Worm (Caenorhabditis elegans): ENCODE data around the gene sur-7.
A peak's percentile ranks its signal among the peaks of the same experiment; 100 is the strongest.

Gene sur-7

DNA sequence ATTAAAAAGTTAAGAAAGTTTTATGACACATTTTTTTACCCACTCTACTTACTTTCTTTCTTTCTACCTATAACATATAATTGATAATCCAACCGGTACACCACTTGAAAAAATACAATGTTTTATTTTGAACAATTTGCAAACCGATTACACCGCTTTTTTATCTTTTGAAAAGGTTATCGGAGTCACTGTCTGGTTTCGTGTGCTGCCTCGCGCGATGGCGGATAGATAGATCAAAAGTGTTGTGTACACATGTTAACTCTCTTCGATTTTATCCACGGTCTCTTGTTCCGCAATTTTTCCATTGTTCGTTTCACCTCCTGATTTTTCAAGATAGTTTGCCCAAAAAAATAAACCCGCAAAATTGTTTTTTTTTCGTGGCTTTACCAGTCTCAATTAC is 9.9 kb upstream of the sur-7 start:
- TF ChIP-seq fos-1 (tag; optimal IDR thresholded peaks at IDR 0.05), result no peak
- TF ChIP-seq sma-3 (GFP tag; optimal IDR thresholded peaks at IDR 0.05), result no peak
- TF ChIP-seq R02D3.7 (tag; optimal IDR thresholded peaks at IDR 0.05), result no peak
- TF ChIP-seq mbf-1 (tag; optimal IDR thresholded peaks at IDR 0.05), result no peak

DNA sequence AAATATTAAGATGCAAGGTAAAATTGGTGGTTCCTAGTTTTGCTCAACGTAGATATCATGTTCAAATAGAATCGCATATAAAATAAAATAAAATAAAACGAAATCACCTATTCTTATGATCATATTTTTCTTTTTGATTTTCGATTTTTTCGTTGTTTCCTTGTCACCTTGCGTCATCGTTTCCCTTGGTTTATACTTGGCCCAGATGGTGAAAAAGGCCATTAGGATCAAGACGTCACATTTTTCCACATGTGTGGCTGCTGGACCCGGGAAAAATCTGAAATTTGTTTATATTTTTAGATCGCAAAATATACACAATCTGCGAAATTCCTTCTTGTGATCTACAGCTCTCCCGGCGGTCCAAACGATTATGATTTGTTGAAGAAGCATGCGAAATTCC is 9.4 kb upstream of the sur-7 start, which contains the start of gene ace-1:
Gene ace-1 (plus strand): TSS at position 301 of the 400 bp plus-strand sequence.
- TF ChIP-seq lin-13 (GFP tag; optimal IDR thresholded peaks at IDR 0.05) (no peak), C34F6.9 (tag; optimal IDR thresholded peaks at IDR 0.05) (no peak), F13H6.1 (tag; optimal IDR thresholded peaks at IDR 0.05) (no peak)

DNA sequence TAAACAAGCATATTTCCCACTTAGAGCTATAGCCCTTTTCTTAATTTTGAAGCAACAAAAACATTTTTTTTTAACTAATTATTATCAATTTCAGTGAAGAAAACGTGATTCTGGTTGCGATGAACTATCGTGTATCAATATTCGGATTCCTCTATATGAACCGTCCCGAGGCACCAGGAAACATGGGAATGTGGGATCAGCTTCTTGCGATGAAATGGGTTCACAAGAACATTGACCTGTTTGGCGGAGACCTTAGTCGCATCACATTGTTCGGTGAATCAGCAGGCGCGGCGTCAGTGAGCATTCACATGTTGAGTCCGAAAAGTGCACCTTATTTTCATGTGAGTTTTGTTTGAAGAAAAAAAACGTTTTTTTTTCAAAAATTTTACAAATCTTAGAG is 7.4 kb upstream of the sur-7 start:
- TF ChIP-seq C34F6.9 (tag; optimal IDR thresholded peaks at IDR 0.05) (no peak), nhr-25 (tag; optimal IDR thresholded peaks at IDR 0.05) (no peak), nhr-21 (tag; optimal IDR thresholded peaks at IDR 0.05) (no peak), unc-62 (GFP tag; optimal IDR thresholded peaks at IDR 0.05) (no peak), unc-39 (tag; optimal IDR thresholded peaks at IDR 0.05) (no peak), lin-39 (tag; optimal IDR thresholded peaks at IDR 0.05) (no peak), Y55F3AM.14 (GFP tag; optimal IDR thresholded peaks at IDR 0.05) (no peak)

DNA sequence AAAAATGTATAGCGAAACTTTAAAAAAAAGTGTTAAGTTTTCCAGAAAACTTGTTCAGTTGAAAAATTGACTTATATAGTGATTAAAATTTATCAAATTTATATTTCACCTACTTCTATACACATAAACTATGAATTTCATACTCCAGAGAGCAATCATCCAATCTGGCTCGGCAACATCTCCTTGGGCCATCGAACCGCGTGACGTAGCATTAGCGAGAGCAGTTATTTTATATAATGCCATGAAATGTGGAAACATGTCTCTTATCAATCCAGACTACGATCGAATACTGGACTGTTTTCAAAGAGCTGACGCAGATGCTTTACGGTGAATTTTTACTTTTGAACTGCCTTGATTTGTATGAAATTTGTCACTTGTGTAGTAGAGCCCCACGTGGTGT is 6.9 kb upstream of the sur-7 start:
- TF ChIP-seq aly-2 (tag; optimal IDR thresholded peaks at IDR 0.05), result no peak

DNA sequence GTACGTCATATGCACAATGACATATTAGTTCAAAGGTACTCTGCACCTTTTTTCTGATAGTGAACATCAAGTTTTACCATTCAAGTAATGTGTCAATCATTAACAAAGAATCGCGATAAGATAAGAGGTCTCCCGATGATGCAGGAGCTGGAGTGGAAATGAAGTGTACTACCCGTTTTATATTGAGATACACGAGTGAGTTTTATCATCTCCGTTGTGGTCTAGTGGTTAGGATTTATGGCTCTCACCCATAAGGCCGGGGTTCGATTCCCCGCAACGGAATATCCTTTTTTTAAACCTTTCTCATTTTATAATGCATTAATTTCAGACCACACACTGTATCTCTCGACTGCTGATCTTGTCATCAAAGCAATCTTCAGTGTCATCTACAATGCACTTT is 1.5 kb downstream of the sur-7 start:
- TF ChIP-seq R02D3.7 (tag; optimal IDR thresholded peaks at IDR 0.05) (no peak), ZK546.5 (tag; optimal IDR thresholded peaks at IDR 0.05) (no peak), peb-1 (tag; optimal IDR thresholded peaks at IDR 0.05) (no peak), nhr-6 (tag; optimal IDR thresholded peaks at IDR 0.05) (peak; percentile 25), mdl-1 (tag; optimal IDR thresholded peaks at IDR 0.05) (peak in 1 of 2 experiments; percentile 18), ztf-1 (GFP tag; conservative IDR thresholded peaks at IDR 0.05) (no peak), C34F6.9 (tag; optimal IDR thresholded peaks at IDR 0.05) (peak; percentile 4), nhr-77 (tag; optimal IDR thresholded peaks at IDR 0.05) (no peak), skn-1 (tag; optimal IDR thresholded peaks at IDR 0.05) (no peak), nhr-12 (tag; optimal IDR thresholded peaks at IDR 0.05) (no peak), unc-39 (tag; optimal IDR thresholded peaks at IDR 0.05) (no peak), ama-1 (optimal IDR thresholded peaks at IDR 0.05) (no peak), unc-62 (GFP tag; optimal IDR thresholded peaks at IDR 0.05) (no peak), alr-1 (tag; optimal IDR thresholded peaks at IDR 0.05) (no peak), ztf-11 (tag; optimal IDR thresholded peaks at IDR 0.05) (no peak), nhr-21 (tag; optimal IDR thresholded peaks at IDR 0.05) (peak; percentile 57), fos-1 (tag; optimal IDR thresholded peaks at IDR 0.05) (peak; percentile 94), aly-2 (tag; optimal IDR thresholded peaks at IDR 0.05) (no peak), ceh-82 (tag; optimal IDR thresholded peaks at IDR 0.05) (no peak), sma-9 (GFP tag; optimal IDR thresholded peaks at IDR 0.05) (peak; percentile 86), sma-9 (tag; optimal IDR thresholded peaks at IDR 0.05) (no peak), nhr-10 (tag; optimal IDR thresholded peaks at IDR 0.05) (no peak), sma-3 (GFP tag; optimal IDR thresholded peaks at IDR 0.05) (peak; percentile 56), elt-1 (tag; optimal IDR thresholded peaks at IDR 0.05) (no peak), Y55F3AM.14 (GFP tag; optimal IDR thresholded peaks at IDR 0.05) (peak; percentile 18), mab-5 (tag; optimal IDR thresholded peaks at IDR 0.05) (no peak), blmp-1 (tag; optimal IDR thresholded peaks at IDR 0.05; ENCODE audit: insufficient read depth) (no peak), zag-1 (tag; optimal IDR thresholded peaks at IDR 0.05) (no peak), elt-3 (tag; optimal IDR thresholded peaks at IDR 0.05) (no peak), lin-11 (tag; optimal IDR thresholded peaks at IDR 0.05) (no peak), dmd-4 (tag; optimal IDR thresholded peaks at IDR 0.05) (no peak), gmeb-1 (tag; optimal IDR thresholded peaks at IDR 0.05) (peak; percentile 60), lsy-2 (tag; optimal IDR thresholded peaks at IDR 0.05) (peak in 1 of 2 experiments; percentile 51), nhr-129 (tag; optimal IDR thresholded peaks at IDR 0.05) (peak; percentile 68), snpc-4 (tag; optimal IDR thresholded peaks at IDR 0.05) (no peak), lin-13 (GFP tag; optimal IDR thresholded peaks at IDR 0.05) (peak; percentile 17), egl-27 (tag; optimal IDR thresholded peaks at IDR 0.05) (peak; percentile 26), lin-39 (tag; optimal IDR thresholded peaks at IDR 0.05) (no peak), mbf-1 (tag; optimal IDR thresholded peaks at IDR 0.05) (no peak), crh-2 (tag; optimal IDR thresholded peaks at IDR 0.05) (peak; percentile 77), nhr-237 (tag; optimal IDR thresholded peaks at IDR 0.05) (no peak), sem-4 (tag; optimal IDR thresholded peaks at IDR 0.05) (no peak), unc-55 (GFP tag; optimal IDR thresholded peaks at IDR 0.05) (peak; percentile 24), nhr-23 (tag; optimal IDR thresholded peaks at IDR 0.05) (no peak)
